Worm (Caenorhabditis elegans) whole organism, mixed stage, embryonic: ENCODE measurements around the gene fshr-1.

Experiments used
- blmp-1 ChIP-seq: fragments of 150-350 bp; optimal IDR thresholded peaks from 2 replicates; lab custom pipeline; 2014; ENCODE audit warnings: missing biosample characterization, missing genetic modification characterization
- elt-1 ChIP-seq: sonication (generic microtip); optimal IDR thresholded peaks from 2 replicates; lab custom pipeline; 2017; ENCODE audit warnings: missing genetic modification characterization, mild to moderate bottlenecking, missing compliant biosample characterization, antibody characterized with exemption, moderate library complexity, borderline replicate concordance; ENCODE audit not compliant: insufficient read depth
- ham-2 ChIP-seq: fragments of 200-800 bp; sonication (Bioruptor generic); optimal IDR thresholded peaks from 2 replicates; lab custom pipeline; 2018; ENCODE audit warnings: mild to moderate bottlenecking, missing genetic modification characterization, missing compliant biosample characterization
- lin-13 ChIP-seq: fragments of 150-350 bp; optimal IDR thresholded peaks from 2 replicates; lab custom pipeline; 2014; ENCODE audit warnings: missing biosample characterization, missing genetic modification characterization
- lsy-2 ChIP-seq: fragments of 150-350 bp; optimal IDR thresholded peaks from 2 replicates; lab custom pipeline; 2014; ENCODE audit warnings: missing biosample characterization, missing genetic modification characterization
- nhr-2 ChIP-seq: fragments of 150-350 bp; optimal IDR thresholded peaks from 2 replicates; lab custom pipeline; 2014; ENCODE audit warnings: missing biosample characterization, missing genetic modification characterization
- nhr-28 ChIP-seq: fragments of 150-350 bp; optimal IDR thresholded peaks from 2 replicates; lab custom pipeline; 2014; ENCODE audit warnings: missing biosample characterization, missing genetic modification characterization
- nhr-76 ChIP-seq: sonication (generic microtip); optimal IDR thresholded peaks from 2 replicates; lab custom pipeline; 2017; ENCODE audit warnings: missing biosample characterization, missing genetic modification characterization
- unc-39 ChIP-seq: fragments of 150-350 bp; optimal IDR thresholded peaks from 2 replicates; lab custom pipeline; 2014; ENCODE audit warnings: missing biosample characterization, missing genetic modification characterization
- unc-62 ChIP-seq: fragments of 150-350 bp; optimal IDR thresholded peaks from 2 replicates; lab custom pipeline; 2014; ENCODE audit warnings: missing biosample characterization, missing genetic modification reagents, missing genetic modification characterization
- zip-8 ChIP-seq: fragments of 150-350 bp; optimal IDR thresholded peaks from 2 replicates; lab custom pipeline; 2014; ENCODE audit warnings: missing biosample characterization, missing genetic modification characterization
- ztf-11 ChIP-seq: fragments of 150-350 bp; optimal IDR thresholded peaks from 2 replicates; lab custom pipeline; 2014; ENCODE audit warnings: missing biosample characterization, missing genetic modification characterization

DNA sequence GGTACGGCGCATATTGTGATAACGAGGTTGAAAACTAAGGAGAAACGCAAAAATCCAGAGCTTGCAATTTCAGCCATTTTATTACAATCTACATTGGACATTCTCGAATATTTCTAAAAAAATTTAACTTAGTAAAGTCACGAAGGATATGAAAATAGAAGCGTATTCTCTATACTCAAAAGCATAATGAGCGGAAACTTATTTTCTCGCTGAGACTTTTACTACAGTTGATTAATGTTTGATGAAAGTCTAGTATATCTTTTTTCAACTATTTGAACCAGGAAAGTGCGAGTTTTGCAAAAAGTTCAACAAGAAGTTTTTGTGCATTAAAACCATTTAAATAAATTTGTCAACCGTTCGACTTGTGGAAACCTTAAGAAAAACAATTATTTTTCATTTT lies 18.3 kb upstream of the fshr-1 start, which contains the start of gene srab-18:
- TF ChIP-seq ztf-11 (tag; lab: Kevin White, UChicago) (no peak), elt-1 (tag; lab: Kevin White, UChicago) (no peak), lsy-2 (tag; lab: Kevin White, UChicago) (no peak), nhr-2 (no peak), unc-62 (GFP tag; lab: Kevin White, UChicago) (no peak), nhr-28 (tag; lab: Kevin White, UChicago) (no peak), blmp-1 (no peak), unc-39 (tag; lab: Kevin White, UChicago) (no peak), zip-8 (tag; lab: Kevin White, UChicago) (no peak), nhr-76 (tag; lab: Kevin White, UChicago) (no peak), lin-13 (tag; lab: Kevin White, UChicago) (no peak), ham-2 (GFP tag; lab: Kevin White, UChicago) (no peak)
